Fruit fly (Drosophila melanogaster) whole organism, prepupa: ENCODE measurements around the gene ymp.

ENCODE experiments used
- Gug ChIP-seq: fragments of 200-800 bp; sonication (Bioruptor generic); IDR thresholded peaks from 2 replicates; pipeline ENCODE4 v1.3.6; 2022; ENCODE audit warnings: missing biosample characterization, missing genetic modification characterization
- Sox14 ChIP-seq: fragments of 200-800 bp; sonication (Bioruptor generic); optimal IDR thresholded peaks from 3 replicates; lab custom pipeline; 2016; ENCODE audit warnings: missing biosample characterization, missing genetic modification characterization
- dac ChIP-seq: fragments of 200-800 bp; sonication (Bioruptor generic); optimal IDR thresholded peaks from 2 replicates; lab custom pipeline; 2017; ENCODE audit warnings: missing biosample characterization, mild to moderate bottlenecking, missing genetic modification characterization
- esn ChIP-seq: fragments of 200-800 bp; sonication (Bioruptor generic); optimal IDR thresholded peaks from 2 replicates; lab custom pipeline; 2016; ENCODE audit warnings: missing biosample characterization, mild to moderate bottlenecking, missing genetic modification characterization, moderate library complexity
- vri ChIP-seq: fragments of 200-800 bp; sonication (Bioruptor generic); optimal IDR thresholded peaks from 3 replicates; lab custom pipeline; 2016; ENCODE audit warnings: missing biosample characterization, mild to moderate bottlenecking, missing genetic modification characterization

DNA sequence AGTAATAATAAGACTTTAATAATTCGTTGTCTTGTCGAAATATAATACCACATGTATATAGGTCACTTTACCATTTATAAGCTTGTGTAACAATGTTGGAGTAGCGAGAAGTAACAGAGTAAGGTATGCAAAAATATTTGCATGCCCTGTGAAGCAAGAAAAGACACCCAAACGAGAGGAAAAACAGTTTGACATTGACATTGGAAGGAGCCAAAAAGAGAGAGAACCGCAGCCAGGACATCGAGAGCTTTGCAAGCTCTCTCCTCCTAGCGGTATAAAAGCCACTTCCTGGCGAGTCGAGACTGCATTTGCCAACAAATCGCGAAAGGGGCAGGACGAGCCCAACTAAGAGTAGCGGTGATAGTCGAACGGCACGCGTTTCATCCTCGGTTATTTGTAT lies 4.4 kb upstream of the ymp start, which contains the start of gene CG5079:
- TF ChIP-seq Gug (GFP tag; lab: Robert Waterston, UW) (no peak), esn (GFP tag; lab: Kevin White, UChicago) (no peak), Sox14 (GFP tag; lab: Kevin White, UChicago) (no peak), dac (GFP tag; lab: Kevin White, UChicago) (no peak), vri (no peak)
